Worm (Caenorhabditis elegans) whole organism, L4 larva: ENCODE measurements around the gene gba-2.
A peak's percentile ranks its signal among the peaks of the same experiment; 100 is the strongest.

Experiments
- F49E8.2 ChIP-seq: sonication (generic microtip); optimal IDR thresholded peaks from 2 replicates; lab custom pipeline; 2016; ENCODE audit warnings: missing compliant biosample characterization, mild to moderate bottlenecking, missing genetic modification characterization, borderline replicate concordance
- R02D3.7 ChIP-seq: fragments of 150-350 bp; sonication (generic microtip); optimal IDR thresholded peaks from 3 replicates; lab custom pipeline; 2014; ENCODE audit warnings: missing biosample characterization, missing genetic modification characterization
- T26A8.4 ChIP-seq: fragments of 200-800 bp; sonication (Bioruptor generic); IDR thresholded peaks from 2 replicates; pipeline ENCODE4 v1.3.6; 2022; ENCODE audit warnings: missing genetic modification characterization, missing compliant biosample characterization
- Y75B8A.6 ChIP-seq: fragments of 200-800 bp; sonication (Bioruptor generic); IDR thresholded peaks from 2 replicates; pipeline ENCODE4 v1.3.6; 2022; ENCODE audit warnings: missing genetic modification reagents, missing genetic modification characterization, missing compliant biosample characterization
- ZK337.2 ChIP-seq: fragments of 200-800 bp; sonication (Bioruptor generic); IDR thresholded peaks from 2 replicates; pipeline ENCODE4 v1.3.6; 2022; ENCODE audit warnings: missing genetic modification reagents, missing genetic modification characterization, missing compliant biosample characterization
- aha-1 ChIP-seq: fragments of 150-350 bp; peaks from one replicate; lab custom pipeline; 2014; ENCODE audit warnings: missing biosample characterization, missing genetic modification characterization
- ceh-32 ChIP-seq: sonication (generic microtip); optimal IDR thresholded peaks from 2 replicates; lab custom pipeline; 2016; ENCODE audit warnings: mild to moderate bottlenecking, missing genetic modification characterization, missing compliant biosample characterization; ENCODE audit not compliant: poor library complexity
- ceh-62 ChIP-seq: sonication (generic microtip); optimal IDR thresholded peaks from 2 replicates; lab custom pipeline; 2017; ENCODE audit warnings: missing biosample characterization, missing genetic modification characterization
- cey-2 ChIP-seq: sonication (generic microtip); optimal IDR thresholded peaks from 3 replicates; lab custom pipeline; 2017; ENCODE audit warnings: missing genetic modification characterization, mild to moderate bottlenecking, missing compliant biosample characterization, antibody characterized with exemption, borderline replicate concordance; ENCODE audit not compliant: insufficient read depth
- daf-19 ChIP-seq: fragments of 200-800 bp; sonication (Bioruptor generic); conservative IDR thresholded peaks from 2 replicates; pipeline ENCODE4 v1.3.6; 2022; ENCODE audit warnings: missing genetic modification characterization, missing compliant biosample characterization
- daf-8 ChIP-seq: fragments of 200-800 bp; sonication (Bioruptor generic); IDR thresholded peaks from 2 replicates; pipeline ENCODE4 v1.3.6; 2022; ENCODE audit warnings: missing genetic modification characterization, missing compliant biosample characterization
- dmd-6 ChIP-seq: fragments of 200-800 bp; sonication (Bioruptor generic); IDR thresholded peaks from 2 replicates; pipeline ENCODE4 v1.3.6; 2022; ENCODE audit warnings: missing genetic modification reagents, missing genetic modification characterization, missing compliant biosample characterization
- dve-1 ChIP-seq: sonication (generic microtip); optimal IDR thresholded peaks from 2 replicates; lab custom pipeline; 2017; ENCODE audit warnings: antibody characterized with exemption, mild to moderate bottlenecking, missing genetic modification characterization, missing compliant biosample characterization; ENCODE audit not compliant: insufficient read depth
- fos-1 ChIP-seq: fragments of 150-350 bp; optimal IDR thresholded peaks from 2 replicates; lab custom pipeline; 2014; ENCODE audit warnings: missing biosample characterization, missing genetic modification characterization
- gei-8 ChIP-seq: fragments of 200-800 bp; sonication (Bioruptor generic); optimal IDR thresholded peaks from 2 replicates; lab custom pipeline; 2018; ENCODE audit warnings: mild to moderate bottlenecking, missing genetic modification characterization, missing compliant biosample characterization
- hlh-30 ChIP-seq: sonication (generic microtip); optimal IDR thresholded peaks from 2 replicates; lab custom pipeline; 2017; ENCODE audit warnings: antibody characterized with exemption, mild to moderate bottlenecking, missing genetic modification characterization, missing compliant biosample characterization; ENCODE audit not compliant: insufficient read depth
- lin-1 ChIP-seq: fragments of 200-800 bp; sonication (Bioruptor generic); IDR thresholded peaks from 2 replicates; pipeline ENCODE4 v1.3.6; 2022; ENCODE audit warnings: missing genetic modification reagents, missing genetic modification characterization, missing compliant biosample characterization
- lin-29 ChIP-seq: fragments of 200-800 bp; sonication (Bioruptor generic); IDR thresholded peaks from 2 replicates; pipeline ENCODE4 v1.3.6; 2022; ENCODE audit warnings: missing genetic modification reagents, missing genetic modification characterization, missing compliant biosample characterization
- lin-39 ChIP-seq: fragments of 150-350 bp; optimal IDR thresholded peaks from 2 replicates; lab custom pipeline; 2014; ENCODE audit warnings: missing biosample characterization, missing genetic modification reagents, missing genetic modification characterization
- lsy-2 ChIP-seq, 2 experiments: fragments of 150-350 bp in 1 of 2; sonication (generic microtip) in 1 of 2; optimal IDR thresholded peaks; 2 replicates each; lab custom pipeline; 2014 to 2017; ENCODE audit warnings: missing biosample characterization in 2 of 2, missing genetic modification characterization in 2 of 2
- mdl-1 ChIP-seq, 2 experiments: fragments of 150-350 bp in 1 of 2; sonication (generic microtip) in 1 of 2; optimal IDR thresholded peaks; 2 replicates each; lab custom pipeline; 2014 to 2017; ENCODE audit warnings: missing biosample characterization in 2 of 2, missing genetic modification characterization in 2 of 2
- mdt-29 ChIP-seq: fragments of 200-800 bp; sonication (Bioruptor generic); IDR thresholded peaks from 2 replicates; pipeline ENCODE4 v1.3.6; 2022; ENCODE audit warnings: missing genetic modification reagents, missing genetic modification characterization, missing compliant biosample characterization
- mxl-3 ChIP-seq: fragments of 200-800 bp; sonication (Bioruptor generic); optimal IDR thresholded peaks from 2 replicates; lab custom pipeline; 2018; ENCODE audit warnings: mild to moderate bottlenecking, missing genetic modification characterization, missing compliant biosample characterization
- nhr-102 ChIP-seq: sonication (generic microtip); optimal IDR thresholded peaks from 2 replicates; lab custom pipeline; 2016; ENCODE audit warnings: mild to moderate bottlenecking, missing genetic modification characterization, moderate library complexity, missing compliant biosample characterization
- nhr-11 ChIP-seq: fragments of 150-350 bp; optimal IDR thresholded peaks from 2 replicates; lab custom pipeline; 2014; ENCODE audit warnings: missing biosample characterization, missing genetic modification characterization
- rbr-2 ChIP-seq: sonication (generic microtip); optimal IDR thresholded peaks from 2 replicates; lab custom pipeline; 2016; ENCODE audit warnings: missing genotype, missing genetic modification characterization, missing compliant biosample characterization
- saeg-2 ChIP-seq: fragments of 200-800 bp; sonication (Bioruptor generic); IDR thresholded peaks from 2 replicates; pipeline ENCODE4 v1.3.6; 2022; ENCODE audit warnings: missing genetic modification reagents, missing genetic modification characterization, missing compliant biosample characterization
- set-16 ChIP-seq: fragments of 200-800 bp; sonication (Bioruptor generic); IDR thresholded peaks from 2 replicates; pipeline ENCODE4 v1.3.6; 2022; ENCODE audit warnings: missing genetic modification reagents, missing genetic modification characterization, missing compliant biosample characterization
- skn-1 ChIP-seq: fragments of 150-350 bp; optimal IDR thresholded peaks from 2 replicates; lab custom pipeline; 2014; ENCODE audit warnings: missing biosample characterization, missing genetic modification characterization
- spr-1 ChIP-seq: sonication (generic microtip); optimal IDR thresholded peaks from 2 replicates; lab custom pipeline; 2016; ENCODE audit warnings: mild to moderate bottlenecking, missing genetic modification characterization, missing compliant biosample characterization
- spr-3 ChIP-seq: fragments of 200-800 bp; sonication (Bioruptor generic); optimal IDR thresholded peaks from 2 replicates; lab custom pipeline; 2018; ENCODE audit warnings: mild to moderate bottlenecking, missing genetic modification characterization, missing compliant biosample characterization
- unc-62 ChIP-seq, 3 experiments: fragments of 150-350 bp in 1 of 3; sonication (generic microtip); optimal IDR thresholded peaks in 2 of 3; peaks in 1 of 3; 1 replicate in 1 of 3; 2 replicates in 2 of 3; lab custom pipeline; 2014 to 2017; ENCODE audit warnings: missing biosample characterization in 3 of 3, missing genetic modification characterization in 3 of 3, missing genetic modification reagents in 3 of 3, missing genotype in 1 of 3
- zfp-2 ChIP-seq: sonication (generic microtip); optimal IDR thresholded peaks from 2 replicates; lab custom pipeline; 2016; ENCODE audit warnings: mild to moderate bottlenecking, missing genetic modification characterization, missing compliant biosample characterization
- zfp-3 ChIP-seq: fragments of 200-800 bp; sonication (Bioruptor generic); conservative IDR thresholded peaks from 2 replicates; pipeline ENCODE4 v1.3.6; 2022; ENCODE audit warnings: missing genetic modification reagents, missing genetic modification characterization, missing compliant biosample characterization
- zip-2 ChIP-seq: fragments of 150-350 bp; optimal IDR thresholded peaks from 2 replicates; lab custom pipeline; 2014; ENCODE audit warnings: missing biosample characterization, missing genetic modification characterization
- ztf-7 ChIP-seq: fragments of 150-350 bp; optimal IDR thresholded peaks from 2 replicates; lab custom pipeline; 2014; ENCODE audit warnings: missing biosample characterization, missing genetic modification characterization

The gba-2 gene

DNA sequence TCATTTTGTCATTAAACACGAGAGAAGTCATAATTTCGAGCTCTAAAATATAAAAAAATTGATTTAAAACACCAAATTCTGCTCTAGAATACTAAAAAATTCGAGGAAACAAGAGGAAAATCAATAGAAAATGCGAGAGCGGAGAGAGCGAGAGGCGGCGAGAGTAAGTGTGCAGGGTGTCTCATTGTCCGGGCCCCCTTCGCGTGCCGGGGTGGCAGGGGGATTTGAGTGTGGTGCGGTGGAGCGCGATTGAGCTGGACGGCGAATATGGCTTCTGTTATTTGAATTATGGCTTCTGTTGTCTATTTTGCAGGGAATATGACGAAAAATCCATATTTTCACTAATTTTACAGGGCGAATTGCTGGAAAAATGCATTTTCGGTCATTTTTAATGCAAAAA is 33.6 kb upstream of the gba-2 start, which contains the start of gene Y59C2A.3 (continued):
- no peak for TF ChIP-seq unc-62 (GFP tag; optimal IDR thresholded peaks at IDR 0.05 in 1 of 2; lab: Kevin White, UChicago)
- TF ChIP-seq unc-62 (tag; optimal IDR thresholded peaks at IDR 0.05; lab: Kevin White, UChicago) = no peak
- TF ChIP-seq zfp-3 = no peak
- TF ChIP-seq lin-39 = no peak
- TF ChIP-seq ztf-7 = no peak
- TF ChIP-seq zfp-2 = no peak
- no peak for TF ChIP-seq Y75B8A.6
- TF ChIP-seq mdl-1 (tag; optimal IDR thresholded peaks at IDR 0.05; lab: Kevin White, UChicago) = no peak
- no peak for TF ChIP-seq T26A8.4 (GFP tag; lab: Robert Waterston, UW)
- TF ChIP-seq ceh-62 (tag; lab: Kevin White, UChicago) = no peak
- no peak for TF ChIP-seq skn-1 (tag; lab: Kevin White, UChicago)
- no peak for TF ChIP-seq nhr-102 (tag; lab: Kevin White, UChicago)
- no peak for TF ChIP-seq nhr-11 (tag; lab: Kevin White, UChicago)
- TF ChIP-seq hlh-30 = peak; percentile 52
- TF ChIP-seq lsy-2 (tag; optimal IDR thresholded peaks at IDR 0.05; lab: Kevin White, UChicago) = peak in 1 of 2 experiments; percentile 51
- TF ChIP-seq ceh-32 (tag; lab: Kevin White, UChicago) = no peak
- no peak for TF ChIP-seq daf-19
- no peak for TF ChIP-seq mxl-3 (GFP tag; lab: Kevin White, UChicago)
- no peak for TF ChIP-seq spr-3 (GFP tag; lab: Kevin White, UChicago)
- TF ChIP-seq lin-29 (GFP tag; lab: Robert Waterston, UW) = no peak
- no peak for TF ChIP-seq R02D3.7 (tag; lab: Kevin White, UChicago)
- no peak for TF ChIP-seq dve-1 (tag; lab: Kevin White, UChicago)
- TF ChIP-seq zip-2 = no peak

DNA sequence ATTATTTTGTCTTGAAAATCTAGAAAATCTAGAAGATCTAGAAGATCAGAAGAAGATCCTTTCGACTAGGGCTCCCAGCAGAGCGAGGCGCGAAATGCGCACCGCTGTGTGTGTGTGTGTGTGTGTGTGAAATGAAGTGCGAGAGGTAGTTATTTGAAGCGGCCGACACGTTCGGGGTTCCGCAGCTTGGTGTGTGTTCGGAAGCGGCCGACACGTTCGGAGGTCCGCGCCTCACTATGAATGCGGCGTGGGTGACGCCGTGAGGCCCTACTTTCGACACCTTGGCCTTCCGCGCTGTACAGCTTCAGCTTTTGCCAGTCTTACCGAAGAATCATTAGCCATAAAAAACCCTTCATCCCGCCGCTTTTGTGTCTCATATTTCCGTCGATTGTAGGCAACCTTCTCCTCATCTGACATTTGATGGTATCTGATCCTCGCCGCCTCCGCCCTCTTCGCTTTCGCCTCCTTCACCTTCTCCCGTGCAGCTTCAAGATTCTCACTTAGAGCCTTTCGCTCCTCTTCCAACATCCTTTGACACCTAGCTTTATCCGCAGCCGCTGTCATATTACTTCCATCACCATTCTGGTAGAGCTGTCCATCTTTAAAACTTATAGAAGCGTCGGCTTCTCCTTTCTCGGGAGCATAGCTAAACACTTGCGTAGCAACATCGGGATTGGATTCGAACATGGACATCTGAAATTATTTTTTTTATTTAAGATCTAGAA is 30.9 kb upstream of the gba-2 start:
- TF ChIP-seq set-16 (peak; percentile 53; the same call in 1 of the 2 replicates), aha-1 (tag; lab: Kevin White, UChicago) (peak; percentile 96), gei-8 (GFP tag; lab: Kevin White, UChicago) (no peak), hlh-30 (no peak), fos-1 (tag; lab: Kevin White, UChicago) (no peak), saeg-2 (no peak), spr-1 (tag; lab: Kevin White, UChicago) (no peak), dmd-6 (no peak), unc-62 (GFP tag; optimal IDR thresholded peaks at IDR 0.05 in 1 of 2; lab: Kevin White, UChicago) (peak in 1 of 2 experiments; percentile 90), unc-62 (tag; optimal IDR thresholded peaks at IDR 0.05; lab: Kevin White, UChicago) (no peak)

DNA sequence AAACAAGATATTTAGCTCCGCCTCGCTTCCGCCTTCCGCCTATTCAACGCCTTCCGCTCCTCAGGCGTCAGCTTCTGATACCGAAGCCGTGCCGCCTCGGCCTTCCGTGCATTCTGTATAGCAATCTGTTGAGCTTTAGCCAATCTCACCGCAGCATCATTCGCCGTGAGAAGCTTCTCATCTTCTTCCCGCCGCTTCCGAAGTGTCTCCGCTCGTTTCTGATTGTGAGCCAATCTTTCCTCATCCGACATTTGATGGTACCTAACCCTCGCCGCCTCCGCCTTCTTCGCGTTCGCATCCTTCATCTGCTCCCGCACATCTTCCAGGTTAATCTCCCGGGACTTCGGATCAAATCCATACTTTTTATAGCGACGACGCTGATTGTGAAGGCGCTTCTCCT is 29.3 kb upstream of the gba-2 start:
- TF ChIP-seq F49E8.2 (tag; lab: Kevin White, UChicago) = no peak
- peak; percentile 52; the same call in 1 of the 2 replicates for TF ChIP-seq set-16
- no peak for TF ChIP-seq hlh-30
- no peak for TF ChIP-seq rbr-2

DNA sequence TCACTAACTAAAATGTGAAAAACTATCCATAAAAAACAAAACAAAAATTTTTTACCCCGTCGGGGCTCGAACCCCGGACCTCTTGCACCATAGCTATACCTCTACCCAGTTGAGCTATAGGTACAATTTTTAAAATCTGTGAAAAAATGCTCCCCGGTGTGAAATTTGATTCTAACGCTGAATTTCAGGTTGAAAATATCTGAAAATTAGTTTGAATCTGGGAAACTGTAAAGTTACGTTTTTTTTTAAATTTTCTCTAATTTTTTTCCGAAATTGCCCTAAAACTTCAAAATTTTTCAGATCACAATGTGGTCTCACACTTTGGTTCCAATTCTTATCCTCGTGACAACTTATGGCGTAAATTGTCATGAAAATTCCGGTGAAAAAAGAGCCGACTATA is 21.6 kb upstream of the gba-2 start, which contains the start of gene Y59C2A.1:
Y59C2A.1 (plus strand) TSS at position 301 of the 400 bp plus-strand sequence.
- TF ChIP-seq rbr-2 = no peak
- TF ChIP-seq cey-2 (tag; lab: Kevin White, UChicago) = no peak
- no peak for TF ChIP-seq lin-1
- TF ChIP-seq zfp-3 = no peak
- TF ChIP-seq mdt-29 (GFP tag; lab: Robert Waterston, UW) = no peak
- no peak for TF ChIP-seq lsy-2 (tag; optimal IDR thresholded peaks at IDR 0.05; lab: Kevin White, UChicago)
- no peak for TF ChIP-seq ZK337.2 (GFP tag; lab: Robert Waterston, UW)
- TF ChIP-seq daf-8 (GFP tag; lab: Robert Waterston, UW) = no peak
